Worm (Caenorhabditis elegans) whole organism, L3 larva: ENCODE results near the gene T19D12.6.

ENCODE experiments used
- ZK546.5 ChIP-seq: sonication (generic microtip); optimal IDR thresholded peaks from 2 replicates; lab custom pipeline; 2017; ENCODE audit warnings: missing biosample characterization, missing genetic modification characterization
- ama-1 ChIP-seq: fragments of 150-350 bp; optimal IDR thresholded peaks from 2 replicates; lab custom pipeline; 2018
- ceh-28 ChIP-seq: fragments of 150-350 bp; optimal IDR thresholded peaks from 2 replicates; lab custom pipeline; 2014; ENCODE audit warnings: missing biosample characterization, missing genetic modification reagents, missing genetic modification characterization
- ceh-82 ChIP-seq: fragments of 150-350 bp; optimal IDR thresholded peaks from 2 replicates; lab custom pipeline; 2014; ENCODE audit warnings: missing biosample characterization, missing genetic modification characterization
- ceh-9 ChIP-seq: sonication (generic microtip); optimal IDR thresholded peaks from 2 replicates; lab custom pipeline; 2018; ENCODE audit warnings: missing biosample characterization, missing genetic modification characterization
- daf-12 ChIP-seq: fragments of 150-350 bp; optimal IDR thresholded peaks from 2 replicates; lab custom pipeline; 2014; ENCODE audit warnings: missing biosample characterization, missing genetic modification reagents, missing genetic modification characterization
- egl-27 ChIP-seq: sonication (generic microtip); optimal IDR thresholded peaks from 4 replicates; lab custom pipeline; 2017; ENCODE audit warnings: missing biosample characterization, missing genetic modification reagents, missing genetic modification characterization
- egl-5 ChIP-seq: fragments of 150-350 bp; optimal IDR thresholded peaks from 2 replicates; lab custom pipeline; 2017; ENCODE audit warnings: missing biosample characterization, missing genetic modification reagents, missing genetic modification characterization, inconsistent platforms
- elt-1 ChIP-seq: fragments of 150-350 bp; optimal IDR thresholded peaks from 2 replicates; lab custom pipeline; 2014; ENCODE audit warnings: missing biosample characterization, missing genetic modification characterization
- elt-2 ChIP-seq: sonication (generic microtip); optimal IDR thresholded peaks from 2 replicates; lab custom pipeline; 2016; ENCODE audit warnings: missing genetic modification reagents, mild to moderate bottlenecking, missing genetic modification characterization, missing compliant biosample characterization
- elt-3 ChIP-seq, 3 experiments: fragments of 150-350 bp in 1 of 3; sonication (generic microtip) in 2 of 3; optimal IDR thresholded peaks; 2 replicates in 2 of 3; 4 replicates in 1 of 3; lab custom pipeline; 2014 to 2017; ENCODE audit warnings: missing biosample characterization in 3 of 3, missing genetic modification characterization in 3 of 3
- eor-1 ChIP-seq, 2 experiments: fragments of 150-350 bp; optimal IDR thresholded peaks; 2 replicates each; lab custom pipeline; 2014 to 2018; ENCODE audit warnings: missing biosample characterization in 2 of 2, missing genetic modification characterization in 2 of 2
- fkh-10 ChIP-seq: sonication (generic microtip); optimal IDR thresholded peaks from 2 replicates; lab custom pipeline; 2017; ENCODE audit warnings: missing biosample characterization, missing genetic modification reagents, missing genetic modification characterization
- fkh-2 ChIP-seq: fragments of 150-350 bp; optimal IDR thresholded peaks from 2 replicates; lab custom pipeline; 2014; ENCODE audit warnings: missing biosample characterization, missing genetic modification reagents, missing genetic modification characterization
- fos-1 ChIP-seq: fragments of 150-350 bp; optimal IDR thresholded peaks from 2 replicates; lab custom pipeline; 2014; ENCODE audit warnings: missing biosample characterization, missing genetic modification characterization
- hmg-11 ChIP-seq: sonication (generic microtip); optimal IDR thresholded peaks from 2 replicates; lab custom pipeline; 2016; ENCODE audit warnings: missing genetic modification characterization, missing compliant biosample characterization
- jun-1 ChIP-seq: fragments of 150-350 bp; optimal IDR thresholded peaks from 2 replicates; lab custom pipeline; 2014; ENCODE audit warnings: missing biosample characterization, missing genetic modification reagents, missing genetic modification characterization
- lin-15B ChIP-seq: fragments of 150-350 bp; optimal IDR thresholded peaks from 2 replicates; lab custom pipeline; 2014; ENCODE audit warnings: missing biosample characterization, missing genetic modification characterization
- lin-39 ChIP-seq: fragments of 150-350 bp; optimal IDR thresholded peaks from 2 replicates; lab custom pipeline; 2018; ENCODE audit warnings: missing biosample characterization, missing genetic modification reagents, missing genetic modification characterization
- mml-1 ChIP-seq: fragments of 150-350 bp; sonication (generic microtip); optimal IDR thresholded peaks from 3 replicates; lab custom pipeline; 2014; ENCODE audit warnings: missing biosample characterization, missing genetic modification characterization
- nhr-11 ChIP-seq: fragments of 150-350 bp; optimal IDR thresholded peaks from 2 replicates; lab custom pipeline; 2014; ENCODE audit warnings: missing biosample characterization, missing genetic modification characterization
- nhr-12 ChIP-seq: fragments of 150-350 bp; optimal IDR thresholded peaks from 2 replicates; lab custom pipeline; 2014; ENCODE audit warnings: missing biosample characterization, missing genetic modification characterization
- nhr-23 ChIP-seq: fragments of 150-350 bp; optimal IDR thresholded peaks from 2 replicates; lab custom pipeline; 2014; ENCODE audit warnings: missing biosample characterization, missing genetic modification reagents, missing genetic modification characterization
- nhr-237 ChIP-seq: fragments of 150-350 bp; optimal IDR thresholded peaks from 2 replicates; lab custom pipeline; 2014; ENCODE audit warnings: missing biosample characterization, missing genetic modification characterization
- nhr-25 ChIP-seq: sonication (generic microtip); optimal IDR thresholded peaks from 2 replicates; lab custom pipeline; 2017; ENCODE audit warnings: missing biosample characterization, missing genetic modification characterization
- nhr-67 ChIP-seq: fragments of 150-350 bp; optimal IDR thresholded peaks from 2 replicates; lab custom pipeline; 2014; ENCODE audit warnings: missing biosample characterization, missing genetic modification characterization
- nhr-76 ChIP-seq: fragments of 150-350 bp; sonication (generic microtip); optimal IDR thresholded peaks from 5 replicates; lab custom pipeline; 2014; ENCODE audit warnings: missing biosample characterization, missing genetic modification characterization
- pha-4 ChIP-seq: fragments of 150-350 bp; optimal IDR thresholded peaks from 2 replicates; lab custom pipeline; 2014; ENCODE audit warnings: missing biosample characterization, missing genetic modification reagents, missing genetic modification characterization
- pqm-1 ChIP-seq: fragments of 150-350 bp; optimal IDR thresholded peaks from 2 replicates; lab custom pipeline; 2017; ENCODE audit warnings: missing biosample characterization, missing genetic modification characterization, inconsistent platforms
- sea-2 ChIP-seq: fragments of 150-350 bp; sonication (generic microtip); optimal IDR thresholded peaks from 4 replicates; lab custom pipeline; 2014; ENCODE audit warnings: missing biosample characterization, missing genetic modification reagents, missing genetic modification characterization
- skn-1 ChIP-seq: fragments of 150-350 bp; optimal IDR thresholded peaks from 2 replicates; lab custom pipeline; 2014; ENCODE audit warnings: missing biosample characterization, missing genetic modification characterization
- snpc-4 ChIP-seq: fragments of 150-350 bp; optimal IDR thresholded peaks from 2 replicates; lab custom pipeline; 2014; ENCODE audit warnings: missing biosample characterization, missing genetic modification characterization
- unc-39 ChIP-seq: sonication (generic microtip); optimal IDR thresholded peaks from 4 replicates; lab custom pipeline; 2017; ENCODE audit warnings: missing biosample characterization, missing genetic modification characterization
- zag-1 ChIP-seq: fragments of 150-350 bp; optimal IDR thresholded peaks from 2 replicates; lab custom pipeline; 2014; ENCODE audit warnings: missing biosample characterization, missing genetic modification characterization
- ztf-11 ChIP-seq: fragments of 150-350 bp; optimal IDR thresholded peaks from 2 replicates; lab custom pipeline; 2014; ENCODE audit warnings: missing biosample characterization, missing genetic modification characterization

The T19D12.6 gene

DNA sequence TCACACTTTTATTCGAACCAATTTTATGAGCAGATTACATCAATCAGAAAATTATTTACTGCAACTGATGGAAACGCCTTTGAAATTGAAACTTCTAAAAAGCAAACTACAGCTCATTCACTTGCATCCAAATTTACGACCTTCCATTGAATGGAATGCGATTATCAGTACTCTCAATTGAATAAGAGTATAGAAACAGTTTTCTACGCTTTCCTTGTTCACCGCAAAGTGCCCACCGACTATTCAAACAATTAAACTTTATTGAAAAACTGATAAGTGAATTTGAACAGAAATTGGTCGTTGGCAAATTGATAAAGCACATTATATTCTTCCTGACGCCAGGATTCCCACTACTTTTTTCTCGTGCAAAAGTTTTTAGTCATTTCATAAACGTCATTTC lies 23.0 kb upstream of the T19D12.6 start:
- TF ChIP-seq fkh-10 (GFP tag; lab: Kevin White, UChicago) (no peak), zag-1 (tag; lab: Kevin White, UChicago) (no peak), ama-1 (lab: Kevin White, UChicago) (no peak), nhr-25 (tag; lab: Kevin White, UChicago) (no peak), elt-3 (tag; optimal IDR thresholded peaks at IDR 0.05; lab: Kevin White, UChicago) (no peak), snpc-4 (no peak), pqm-1 (tag; lab: Kevin White, UChicago) (peak; percentile 39), elt-2 (peak; percentile 84), mml-1 (tag; lab: Kevin White, UChicago) (no peak), nhr-23 (tag; lab: Kevin White, UChicago) (no peak), egl-27 (no peak)

DNA sequence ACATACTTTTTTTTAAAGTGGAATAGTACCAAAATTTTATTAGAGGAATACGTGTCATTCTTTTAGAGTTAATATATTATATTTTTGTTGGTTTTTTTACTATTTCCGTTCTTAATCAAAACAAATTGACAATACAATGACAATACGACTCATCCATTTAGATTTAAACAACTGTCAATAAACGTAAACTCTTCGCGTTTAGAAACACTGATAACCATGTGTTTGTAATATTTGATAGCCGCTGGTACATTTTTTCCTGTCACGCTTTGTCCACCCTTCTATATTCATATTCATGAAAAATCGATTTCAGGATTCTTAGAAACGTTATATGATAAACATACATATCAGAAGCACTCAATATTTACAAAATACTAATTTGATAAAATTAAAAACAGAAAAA lies 20.9 kb upstream of the T19D12.6 start:
- TF ChIP-seq elt-1 (tag; lab: Kevin White, UChicago) (no peak), pha-4 (tag; lab: Kevin White, UChicago) (peak; percentile 4), elt-2 (peak; percentile 39), fos-1 (no peak), skn-1 (tag; lab: Kevin White, UChicago) (no peak), ztf-11 (tag; lab: Kevin White, UChicago) (no peak), ceh-9 (no peak)

ce11 chrII:6661211-6661610 lies 18.3 kb upstream of the T19D12.6 start, which contains the start of gene T19D12.2:
Gene T19D12.2 (plus strand): TSS chrII:6661335.
- TF ChIP-seq unc-39 (tag; lab: Kevin White, UChicago) (no peak), elt-2 (peak; percentile 79), ama-1 (lab: Kevin White, UChicago) (no peak)

DNA sequence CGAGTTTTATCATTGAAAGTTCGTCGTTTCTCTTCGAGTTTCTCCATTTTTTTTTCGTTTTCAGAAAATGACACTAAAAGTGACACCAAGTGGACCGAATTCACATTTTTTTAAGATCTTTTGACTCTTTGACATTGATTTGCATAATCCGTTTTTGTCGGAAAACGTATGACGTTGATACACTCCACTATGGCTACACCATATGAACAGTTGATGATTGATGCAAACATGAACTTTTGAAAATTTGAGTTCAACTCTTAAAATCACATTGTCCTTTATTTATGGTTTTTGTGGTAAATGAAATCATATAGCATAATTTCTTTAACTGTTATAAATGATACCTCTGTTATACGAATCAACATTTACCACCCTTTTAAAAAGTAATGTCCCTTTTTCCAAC lies 15.8 kb upstream of the T19D12.6 start, which contains the start of gene T19D12.10:
T19D12.10 (minus strand) TSS at position 101 of the 400 bp plus-strand sequence.
- no peak for TF ChIP-seq skn-1 (tag; lab: Kevin White, UChicago)

DNA sequence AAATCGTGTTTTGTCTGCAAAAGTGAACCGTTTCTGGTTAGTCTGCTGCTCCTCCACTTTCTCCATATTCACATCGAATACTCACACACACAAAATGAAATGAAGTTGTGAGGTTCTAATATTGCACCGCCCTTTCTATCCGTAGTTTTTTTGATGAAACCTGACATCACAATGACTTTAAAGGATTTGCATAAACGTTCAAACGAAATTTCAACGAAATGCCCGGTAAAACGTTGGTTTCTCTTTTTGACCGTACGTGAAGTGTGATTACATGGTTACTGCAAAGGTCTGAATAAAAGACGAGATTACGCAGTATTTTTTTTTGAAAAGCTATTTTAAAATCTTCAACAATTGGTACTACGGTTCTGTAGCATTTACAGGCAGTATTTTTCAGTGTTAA lies 11.4 kb upstream of the T19D12.6 start, which contains the start of gene T19D12.9:
T19D12.9 (minus strand) TSS at position 101 of the 400 bp plus-strand sequence.
- TF ChIP-seq hmg-11 (tag; lab: Kevin White, UChicago) = no peak
- no peak for TF ChIP-seq nhr-12 (tag; lab: Kevin White, UChicago)
- no peak for TF ChIP-seq daf-12 (tag; lab: Kevin White, UChicago)
- TF ChIP-seq nhr-11 (tag; lab: Kevin White, UChicago) = no peak
- TF ChIP-seq nhr-76 (tag; lab: Kevin White, UChicago) = no peak
- no peak for TF ChIP-seq ama-1 (lab: Kevin White, UChicago)
- TF ChIP-seq sea-2 (GFP tag; lab: Kevin White, UChicago) = no peak
- TF ChIP-seq lin-15B (tag; lab: Kevin White, UChicago) = no peak
- no peak for TF ChIP-seq nhr-25 (tag; lab: Kevin White, UChicago)

DNA sequence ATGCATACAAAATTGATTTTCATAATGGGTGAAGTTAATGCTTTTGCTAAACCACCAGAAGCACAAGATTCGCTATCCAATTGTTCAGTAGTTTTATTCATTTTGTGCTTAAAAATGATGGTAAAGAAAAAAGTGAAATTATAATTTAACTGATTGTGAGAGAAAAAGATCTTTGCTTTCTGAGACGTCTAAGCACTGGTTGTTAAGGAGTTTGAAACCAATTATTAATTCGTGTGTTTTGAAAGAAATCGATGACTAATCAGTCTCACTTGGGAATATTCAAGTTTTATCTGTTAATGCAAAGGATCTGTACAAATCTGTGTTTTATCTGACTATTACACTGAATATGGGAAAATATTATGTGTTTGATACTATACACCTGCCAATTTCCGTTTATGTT lies 8.8 kb upstream of the T19D12.6 start, which contains the start of gene sra-26:
sra-26 (minus strand) TSS at position 101 of the 400 bp plus-strand sequence.
- TF ChIP-seq nhr-11 (tag; lab: Kevin White, UChicago) (no peak), zag-1 (tag; lab: Kevin White, UChicago) (no peak), mml-1 (tag; lab: Kevin White, UChicago) (no peak), jun-1 (tag; lab: Kevin White, UChicago) (no peak), nhr-237 (no peak)
- TF ChIP-seq, all 47 proteins: peak for 0

- TF ChIP-seq ama-1 (lab: Kevin White, UChicago) (no peak), jun-1 (tag; lab: Kevin White, UChicago) (no peak), elt-1 (tag; lab: Kevin White, UChicago) (no peak), pha-4 (tag; lab: Kevin White, UChicago) (no peak), ceh-82 (tag; lab: Kevin White, UChicago) (no peak), egl-5 (no peak), ceh-28 (tag; lab: Kevin White, UChicago) (no peak), ZK546.5 (tag; lab: Kevin White, UChicago) (no peak), nhr-12 (tag; lab: Kevin White, UChicago) (no peak), lin-39 (tag; lab: Kevin White, UChicago) (no peak), egl-27 (no peak), unc-39 (tag; lab: Kevin White, UChicago) (no peak), eor-1 (tag; optimal IDR thresholded peaks at IDR 0.05; lab: Kevin White, UChicago) (no peak), ceh-9 (no peak), mml-1 (tag; lab: Kevin White, UChicago) (no peak), fkh-2 (tag; lab: Kevin White, UChicago) (no peak), nhr-67 (tag; lab: Kevin White, UChicago) (no peak)
Observed at ce11 chrII:6649026-6649425, 6.1 kb upstream of the T19D12.6 start, which contains the start of gene oig-8. Gene oig-8 (minus strand): TSS chrII:6649126.
